Fruit fly (Drosophila melanogaster): ENCODE results near the gene CG3942.

DNA sequence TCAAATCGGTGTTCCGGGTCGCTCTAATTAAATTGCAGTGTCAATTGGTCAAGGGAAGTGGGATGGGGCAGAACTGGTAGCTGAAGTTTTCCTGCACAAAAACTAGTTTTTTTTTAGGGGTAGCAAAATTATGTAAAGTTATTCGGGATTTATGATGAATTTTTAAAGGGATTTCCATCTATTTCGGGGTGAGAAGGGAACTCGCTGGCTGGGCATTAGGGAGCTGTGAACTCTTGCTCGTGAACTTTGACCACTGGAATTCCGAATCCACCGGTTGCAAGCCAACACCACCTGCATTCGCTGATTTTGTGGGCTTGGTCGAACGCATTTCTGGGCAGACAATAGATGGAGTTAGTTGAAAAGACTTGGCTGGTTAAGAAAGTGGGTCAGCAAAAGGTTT lies 37.9 kb downstream of the CG3942 start:
- TF ChIP-seq CG9948 (tag; optimal IDR thresholded peaks at IDR 0.05) = no peak
- TF ChIP-seq EcR (GFP tag; optimal IDR thresholded peaks at IDR 0.05) = no peak
- no peak for TF ChIP-seq CG17806 (tag; optimal IDR thresholded peaks at IDR 0.05)
- no peak for TF ChIP-seq gl (tag; optimal IDR thresholded peaks at IDR 0.05)
- TF ChIP-seq CG34367 (tag; optimal IDR thresholded peaks at IDR 0.05) = no peak
- no peak for TF ChIP-seq CG15710 (tag; optimal IDR thresholded peaks at IDR 0.05)
- no peak for TF ChIP-seq CG13204 (GFP tag; optimal IDR thresholded peaks at IDR 0.05)
- no peak for TF ChIP-seq Snoo (tag; optimal IDR thresholded peaks at IDR 0.05)
